Worm (Caenorhabditis elegans) whole organism, L1 larva: Measurements from ENCODE around the gene cyp-13A1.

ENCODE experiments used
- C04F5.9 ChIP-seq: sonication (generic microtip); optimal IDR thresholded peaks from 2 replicates; lab custom pipeline; 2016; ENCODE audit warnings: missing genetic modification characterization, missing compliant biosample characterization
- F16B12.6 ChIP-seq: fragments of 150-350 bp; optimal IDR thresholded peaks from 2 replicates; lab custom pipeline; 2014; ENCODE audit warnings: missing biosample characterization, missing genetic modification characterization
- aha-1 ChIP-seq: fragments of 150-350 bp; optimal IDR thresholded peaks from 2 replicates; lab custom pipeline; 2014; ENCODE audit warnings: missing biosample characterization, missing genetic modification characterization
- alr-1 ChIP-seq: fragments of 200-800 bp; sonication (Bioruptor generic); optimal IDR thresholded peaks from 2 replicates; lab custom pipeline; 2018; ENCODE audit warnings: borderline replicate concordance, mild to moderate bottlenecking, missing genetic modification characterization, missing compliant biosample characterization
- blmp-1 ChIP-seq: fragments of 150-350 bp; optimal IDR thresholded peaks from 2 replicates; lab custom pipeline; 2014; ENCODE audit warnings: missing biosample characterization, missing genetic modification characterization
- ceh-82 ChIP-seq, 3 experiments: fragments of 150-350 bp in 1 of 3; sonication (generic microtip) in 2 of 3; optimal IDR thresholded peaks; 2 replicates each; lab custom pipeline; 2014 to 2017; ENCODE audit warnings: missing biosample characterization in 3 of 3, missing genetic modification characterization in 3 of 3
- ceh-88 ChIP-seq: fragments of 200-800 bp; sonication (Bioruptor generic); IDR thresholded peaks from 2 replicates; pipeline ENCODE4 v1.3.6; 2022; ENCODE audit warnings: missing genetic modification characterization, missing compliant biosample characterization
- ceh-90 ChIP-seq: sonication (generic microtip); optimal IDR thresholded peaks from 2 replicates; lab custom pipeline; 2016; ENCODE audit warnings: missing genetic modification characterization, missing compliant biosample characterization
- ces-1 ChIP-seq: fragments of 150-350 bp; optimal IDR thresholded peaks from 2 replicates; lab custom pipeline; 2014; ENCODE audit warnings: missing biosample characterization, missing genetic modification reagents, missing genetic modification characterization
- dpl-1 ChIP-seq, 3 experiments: fragments of 150-350 bp in 2 of 3; sonication (generic microtip) in 1 of 3; optimal IDR thresholded peaks; 2 replicates each; lab custom pipeline; 2014 to 2017; ENCODE audit warnings: missing biosample characterization in 3 of 3, missing genetic modification characterization in 3 of 3, missing genetic modification reagents in 3 of 3
- dsc-1 ChIP-seq: sonication (generic microtip); optimal IDR thresholded peaks from 2 replicates; lab custom pipeline; 2016; ENCODE audit warnings: mild to moderate bottlenecking, missing genetic modification characterization, missing compliant biosample characterization
- efl-1 ChIP-seq, 4 experiments: fragments of 150-350 bp; optimal IDR thresholded peaks in 3 of 4; peaks in 1 of 4; 1 replicate in 1 of 4; 2 replicates in 3 of 4; lab custom pipeline; 2014; ENCODE audit warnings: missing biosample characterization in 2 of 4, missing genetic modification characterization in 2 of 4, missing genetic modification reagents in 2 of 4
- efl-3 ChIP-seq: fragments of 200-800 bp; sonication (Bioruptor generic); optimal IDR thresholded peaks from 2 replicates; lab custom pipeline; 2018; ENCODE audit warnings: mild to moderate bottlenecking, missing genetic modification characterization, missing compliant biosample characterization
- egl-13 ChIP-seq: sonication (generic microtip); optimal IDR thresholded peaks from 2 replicates; lab custom pipeline; 2016; ENCODE audit warnings: missing genotype, missing genetic modification reagents, missing genetic modification characterization, missing compliant biosample characterization
- egl-27 ChIP-seq, 2 experiments: fragments of 150-350 bp in 1 of 2; sonication (generic microtip); optimal IDR thresholded peaks; 3 replicates each; lab custom pipeline; 2017 to 2018; ENCODE audit warnings: missing biosample characterization in 2 of 2, missing genetic modification characterization in 2 of 2, missing genetic modification reagents in 2 of 2
- elt-3 ChIP-seq, 6 experiments: fragments of 150-350 bp in 1 of 6; sonication (generic microtip); optimal IDR thresholded peaks; 2 replicates each; lab custom pipeline; 2017 to 2018; ENCODE audit warnings: missing biosample characterization in 6 of 6, missing genetic modification characterization in 6 of 6, inconsistent platforms in 1 of 6
- fkh-8 ChIP-seq: sonication (generic microtip); optimal IDR thresholded peaks from 2 replicates; lab custom pipeline; 2016; ENCODE audit warnings: mild to moderate bottlenecking, missing genetic modification characterization, missing compliant biosample characterization
- fos-1 ChIP-seq: fragments of 150-350 bp; optimal IDR thresholded peaks from 2 replicates; lab custom pipeline; 2014; ENCODE audit warnings: missing biosample characterization, missing genetic modification characterization
- grh-1 ChIP-seq: fragments of 200-800 bp; sonication (Bioruptor generic); IDR thresholded peaks from 2 replicates; pipeline ENCODE4 v1.3.6; 2022; ENCODE audit warnings: missing genetic modification reagents, missing genetic modification characterization, missing compliant biosample characterization
- hlh-17 ChIP-seq: fragments of 200-800 bp; sonication (Bioruptor generic); optimal IDR thresholded peaks from 2 replicates; lab custom pipeline; 2018; ENCODE audit warnings: missing genetic modification characterization, mild to moderate bottlenecking, missing compliant biosample characterization, moderate library complexity, borderline replicate concordance
- hlh-4 ChIP-seq: sonication (generic microtip); optimal IDR thresholded peaks from 2 replicates; lab custom pipeline; 2016; ENCODE audit warnings: mild to moderate bottlenecking, missing genetic modification characterization, missing compliant biosample characterization
- irx-1 ChIP-seq: sonication (generic microtip); optimal IDR thresholded peaks from 2 replicates; lab custom pipeline; 2016; ENCODE audit warnings: missing genetic modification characterization, missing compliant biosample characterization
- jun-1 ChIP-seq: fragments of 150-350 bp; optimal IDR thresholded peaks from 2 replicates; lab custom pipeline; 2014; ENCODE audit warnings: missing biosample characterization, missing genetic modification reagents, missing genetic modification characterization
- lin-14 ChIP-seq: fragments of 200-800 bp; sonication (Bioruptor generic); optimal IDR thresholded peaks from 2 replicates; lab custom pipeline; 2018; ENCODE audit warnings: mild to moderate bottlenecking, missing genetic modification characterization, moderate library complexity, missing compliant biosample characterization
- lin-15B ChIP-seq: fragments of 150-350 bp; sonication (generic microtip); optimal IDR thresholded peaks from 3 replicates; lab custom pipeline; 2014; ENCODE audit warnings: missing biosample characterization, missing genetic modification characterization
- lin-35 ChIP-seq, 2 experiments: fragments of 150-350 bp; optimal IDR thresholded peaks; 2 replicates each; lab custom pipeline; 2014; ENCODE audit warnings: missing biosample characterization in 2 of 2, missing genetic modification characterization in 2 of 2, missing genetic modification reagents in 2 of 2
- lin-39 ChIP-seq: fragments of 150-350 bp; optimal IDR thresholded peaks from 2 replicates; lab custom pipeline; 2014; ENCODE audit warnings: missing biosample characterization, missing genetic modification reagents, missing genetic modification characterization
- lir-3 ChIP-seq: sonication (generic microtip); optimal IDR thresholded peaks from 2 replicates; lab custom pipeline; 2016; ENCODE audit warnings: mild to moderate bottlenecking, missing genetic modification characterization, moderate library complexity, missing compliant biosample characterization; ENCODE audit not compliant: poor library complexity
- lsy-2 ChIP-seq, 2 experiments: fragments of 150-350 bp; optimal IDR thresholded peaks; 2 replicates each; lab custom pipeline; 2014; ENCODE audit warnings: missing biosample characterization in 2 of 2, missing genetic modification characterization in 2 of 2
- mab-9 ChIP-seq: fragments of 200-800 bp; sonication (Bioruptor generic); IDR thresholded peaks from 2 replicates; pipeline ENCODE4 v1.3.6; 2022; ENCODE audit warnings: missing genetic modification reagents, missing genetic modification characterization, missing compliant biosample characterization
- mdl-1 ChIP-seq, 2 experiments: fragments of 150-350 bp; optimal IDR thresholded peaks; 2 replicates each; lab custom pipeline; 2014 to 2017; ENCODE audit warnings: missing biosample characterization in 2 of 2, missing genetic modification characterization in 2 of 2, inconsistent platforms in 1 of 2
- mef-2 ChIP-seq: fragments of 150-350 bp; optimal IDR thresholded peaks from 2 replicates; lab custom pipeline; 2014; ENCODE audit warnings: missing biosample characterization, missing genetic modification characterization
- mep-1 ChIP-seq: fragments of 150-350 bp; optimal IDR thresholded peaks from 2 replicates; lab custom pipeline; 2014; ENCODE audit warnings: missing biosample characterization, missing genetic modification characterization
- nhr-11 ChIP-seq: fragments of 150-350 bp; optimal IDR thresholded peaks from 2 replicates; lab custom pipeline; 2014; ENCODE audit warnings: missing biosample characterization, missing genetic modification characterization
- nhr-19 ChIP-seq: fragments of 200-800 bp; sonication (Bioruptor generic); conservative IDR thresholded peaks from 2 replicates; pipeline ENCODE4 v1.3.6; 2022; ENCODE audit warnings: missing genetic modification characterization, missing compliant biosample characterization
- nhr-28 ChIP-seq: fragments of 150-350 bp; optimal IDR thresholded peaks from 2 replicates; lab custom pipeline; 2014; ENCODE audit warnings: missing biosample characterization, missing genetic modification characterization
- nhr-71 ChIP-seq: sonication (generic microtip); optimal IDR thresholded peaks from 2 replicates; lab custom pipeline; 2016; ENCODE audit warnings: mild to moderate bottlenecking, missing genetic modification characterization, moderate library complexity, missing compliant biosample characterization
- nhr-84 ChIP-seq: sonication (generic microtip); optimal IDR thresholded peaks from 2 replicates; lab custom pipeline; 2017; ENCODE audit warnings: missing biosample characterization, missing genetic modification characterization
- nhr-85 ChIP-seq: sonication (generic microtip); peaks from one replicate; lab custom pipeline; 2016; ENCODE audit warnings: missing genetic modification characterization, inconsistent platforms, missing compliant biosample characterization
- pag-3 ChIP-seq: sonication (generic microtip); optimal IDR thresholded peaks from 2 replicates; lab custom pipeline; 2017; ENCODE audit warnings: missing genetic modification characterization, mild to moderate bottlenecking, missing compliant biosample characterization, antibody characterized with exemption, borderline replicate concordance; ENCODE audit not compliant: insufficient read depth
- snpc-4 ChIP-seq: fragments of 150-350 bp; optimal IDR thresholded peaks from 2 replicates; lab custom pipeline; 2014; ENCODE audit warnings: missing biosample characterization, missing genetic modification characterization
- snu-23 ChIP-seq: sonication (generic microtip); optimal IDR thresholded peaks from 2 replicates; lab custom pipeline; 2016; ENCODE audit warnings: missing genetic modification characterization, missing compliant biosample characterization
- swsn-7 ChIP-seq: sonication (generic microtip); optimal IDR thresholded peaks from 2 replicates; lab custom pipeline; 2016; ENCODE audit warnings: missing genetic modification characterization, missing compliant biosample characterization
- unc-130 ChIP-seq: fragments of 150-350 bp; optimal IDR thresholded peaks from 2 replicates; lab custom pipeline; 2017; ENCODE audit warnings: missing biosample characterization, missing genetic modification characterization, inconsistent platforms
- vab-15 ChIP-seq: sonication (generic microtip); optimal IDR thresholded peaks from 2 replicates; lab custom pipeline; 2017; ENCODE audit warnings: missing genotype, mild to moderate bottlenecking, missing genetic modification characterization, missing compliant biosample characterization
- xbp-1 ChIP-seq: sonication (generic microtip); optimal IDR thresholded peaks from 2 replicates; lab custom pipeline; 2016; ENCODE audit warnings: missing genetic modification characterization, missing compliant biosample characterization
- zag-1 ChIP-seq: fragments of 150-350 bp; optimal IDR thresholded peaks from 2 replicates; lab custom pipeline; 2014; ENCODE audit warnings: missing biosample characterization, missing genetic modification characterization
- zip-4 ChIP-seq: fragments of 200-800 bp; sonication (Bioruptor generic); optimal IDR thresholded peaks from 2 replicates; lab custom pipeline; 2018; ENCODE audit warnings: mild to moderate bottlenecking, missing genetic modification characterization, moderate library complexity, missing compliant biosample characterization

Gene cyp-13A1

DNA sequence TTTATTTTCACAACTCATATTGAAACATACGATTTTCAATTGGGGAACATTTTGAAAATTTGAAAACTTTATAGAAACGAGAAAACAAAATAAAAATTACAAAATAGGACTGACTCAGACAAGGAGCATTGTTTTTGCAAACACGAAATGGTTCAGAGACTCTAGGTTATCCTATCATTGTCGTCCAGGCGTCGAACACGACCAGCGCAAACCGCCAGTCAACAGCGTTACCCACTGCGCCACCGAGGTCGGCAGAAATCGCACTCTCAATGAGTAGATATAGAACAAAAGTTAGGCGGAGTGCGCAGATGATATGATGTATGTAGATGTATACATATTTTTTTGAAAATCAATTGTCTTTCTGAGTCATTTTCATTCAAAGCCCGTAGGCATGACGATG lies 7.1 kb downstream of the cyp-13A1 start (continued):
- TF ChIP-seq mep-1 (tag; lab: Kevin White, UChicago): peak; percentile 50
- peak; percentile 66 for TF ChIP-seq xbp-1
- TF ChIP-seq elt-3 (tag; optimal IDR thresholded peaks at IDR 0.05; lab: Kevin White, UChicago): peak in 2 of 6 experiments; percentile 17 to 49
- peak in 2 of 3 experiments; percentile 49 to 53 for TF ChIP-seq dpl-1 (GFP tag; optimal IDR thresholded peaks at IDR 0.05; lab: Kevin White, UChicago)
- TF ChIP-seq dsc-1: peak; percentile 82
- peak; percentile 50 for TF ChIP-seq jun-1
- TF ChIP-seq lir-3 (tag; lab: Kevin White, UChicago): peak; percentile 53
- TF ChIP-seq zip-4 (GFP tag; lab: Kevin White, UChicago): peak; percentile 45
- TF ChIP-seq mef-2 (tag; lab: Kevin White, UChicago): no peak
- peak; percentile 75 for TF ChIP-seq swsn-7
- TF ChIP-seq hlh-17 (GFP tag; lab: Kevin White, UChicago): no peak
- TF ChIP-seq efl-1 (optimal IDR thresholded peaks at IDR 0.05; lab: Kevin White, UChicago): peak; percentile 35 to 52
- TF ChIP-seq efl-1 (GFP tag; optimal IDR thresholded peaks at IDR 0.05 in 1 of 2; lab: Kevin White, UChicago): peak; percentile 41 to 93
- TF ChIP-seq F16B12.6 (tag; lab: Kevin White, UChicago): peak; percentile 53
- TF ChIP-seq egl-13 (tag; lab: Kevin White, UChicago): peak; percentile 44
- no peak for TF ChIP-seq nhr-11
- no peak for TF ChIP-seq egl-27 (tag; optimal IDR thresholded peaks at IDR 0.05; lab: Kevin White, UChicago)
- TF ChIP-seq ceh-88 (GFP tag; lab: Robert Waterston, UW): peak; percentile 61; the same call in 1 of the 2 replicates
- no peak for TF ChIP-seq aha-1 (tag; lab: Kevin White, UChicago)
- TF ChIP-seq mab-9 (GFP tag; lab: Robert Waterston, UW): peak; percentile 25; the same call in 1 of the 2 replicates
- peak; percentile 61 for TF ChIP-seq irx-1 (tag; lab: Kevin White, UChicago)
- no peak for TF ChIP-seq alr-1 (tag; lab: Kevin White, UChicago)
- TF ChIP-seq mdl-1 (tag; optimal IDR thresholded peaks at IDR 0.05; lab: Kevin White, UChicago): peak in 1 of 2 experiments; percentile 62
- peak; percentile 57 to 59 for TF ChIP-seq lsy-2 (tag; optimal IDR thresholded peaks at IDR 0.05; lab: Kevin White, UChicago)
- no peak for TF ChIP-seq grh-1 (GFP tag; lab: Robert Waterston, UW)
- TF ChIP-seq nhr-84 (tag; lab: Kevin White, UChicago): no peak
- peak; percentile 58 for TF ChIP-seq nhr-85 (tag; lab: Kevin White, UChicago)
- peak; percentile 46 for TF ChIP-seq fkh-8 (tag; lab: Kevin White, UChicago)
- peak in 2 of 3 experiments; percentile 32 to 82 for TF ChIP-seq ceh-82 (tag; optimal IDR thresholded peaks at IDR 0.05; lab: Kevin White, UChicago)
- no peak for TF ChIP-seq lin-15B
- peak; percentile 48 to 68 for TF ChIP-seq lin-35 (GFP tag; optimal IDR thresholded peaks at IDR 0.05; lab: Kevin White, UChicago)
- TF ChIP-seq nhr-71: peak; percentile 73
- peak; percentile 72 for TF ChIP-seq snu-23 (GFP tag; lab: Kevin White, UChicago)
- TF ChIP-seq nhr-19 (GFP tag; lab: Robert Waterston, UW): peak; percentile 65
- peak; percentile 16 for TF ChIP-seq hlh-4 (tag; lab: Kevin White, UChicago)

DNA sequence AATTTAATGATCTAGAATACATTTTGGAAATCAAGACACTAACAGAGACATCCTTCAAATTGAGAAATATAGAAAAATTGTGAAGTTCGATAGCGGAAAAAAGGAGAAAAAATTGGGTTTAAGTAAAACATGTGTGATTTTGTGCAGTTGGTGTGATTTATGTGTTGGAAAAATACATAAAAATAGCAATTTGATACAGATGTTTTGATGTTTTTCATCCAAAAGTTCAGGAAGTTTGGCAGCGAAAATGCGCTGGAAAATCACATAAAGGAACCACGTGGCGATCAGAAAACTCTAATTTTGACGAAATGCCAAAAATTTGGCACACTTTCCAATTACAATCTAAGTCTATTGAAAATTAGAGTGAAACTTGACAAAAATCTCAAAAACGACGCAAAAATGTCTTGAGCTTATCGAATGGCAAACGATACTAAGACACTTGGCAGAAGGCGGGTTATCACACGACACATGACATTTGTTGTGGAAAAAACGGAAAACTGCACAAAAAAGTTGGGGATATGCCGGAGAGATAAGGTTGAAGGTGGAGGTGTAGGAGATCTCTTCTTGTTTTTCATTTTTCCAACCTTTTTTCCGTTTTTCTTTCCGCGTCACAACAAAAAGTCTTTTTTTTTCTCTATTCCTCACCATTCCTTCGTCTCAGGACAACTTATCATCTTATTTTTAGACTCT lies 7.8 kb downstream of the cyp-13A1 start, which contains the start of gene ZK1321.4:
TSS of gene ZK1321.4 (minus strand) at position 51 of the 690 bp plus-strand sequence.
- TF ChIP-seq ces-1 (GFP tag; lab: Kevin White, UChicago) (no peak), zip-4 (GFP tag; lab: Kevin White, UChicago) (no peak), nhr-71 (no peak), pag-3 (peak; percentile 97), efl-1 (optimal IDR thresholded peaks at IDR 0.05; lab: Kevin White, UChicago) (no peak), efl-1 (GFP tag; optimal IDR thresholded peaks at IDR 0.05 in 1 of 2; lab: Kevin White, UChicago) (no peak), mef-2 (tag; lab: Kevin White, UChicago) (no peak), unc-130 (tag; lab: Kevin White, UChicago) (peak; percentile 41), lin-39 (no peak), ceh-90 (no peak), dsc-1 (peak; percentile 77), zag-1 (tag; lab: Kevin White, UChicago) (no peak), irx-1 (tag; lab: Kevin White, UChicago) (no peak), snpc-4 (no peak), C04F5.9 (tag; lab: Kevin White, UChicago) (no peak), ceh-82 (tag; optimal IDR thresholded peaks at IDR 0.05; lab: Kevin White, UChicago) (no peak), efl-3 (GFP tag; lab: Kevin White, UChicago) (no peak), fos-1 (tag; lab: Kevin White, UChicago) (no peak), lin-14 (GFP tag; lab: Kevin White, UChicago) (peak; percentile 35), blmp-1 (tag; lab: Kevin White, UChicago) (no peak), grh-1 (GFP tag; lab: Robert Waterston, UW) (no peak), nhr-28 (tag; lab: Kevin White, UChicago) (no peak), vab-15 (no peak), xbp-1 (no peak)
